Worm (Caenorhabditis elegans) whole organism, L1 larva: ENCODE data around the gene pdhk-2.

ENCODE experiments used
- C34B4.2 ChIP-seq: sonication (generic microtip); optimal IDR thresholded peaks from 2 replicates; lab custom pipeline; 2017; ENCODE audit warnings: mild to moderate bottlenecking, missing genetic modification characterization, missing compliant biosample characterization
- F16B12.6 ChIP-seq: fragments of 150-350 bp; optimal IDR thresholded peaks from 2 replicates; lab custom pipeline; 2014; ENCODE audit warnings: missing biosample characterization, missing genetic modification characterization
- aha-1 ChIP-seq: fragments of 150-350 bp; optimal IDR thresholded peaks from 2 replicates; lab custom pipeline; 2014; ENCODE audit warnings: missing biosample characterization, missing genetic modification characterization
- alr-1 ChIP-seq: fragments of 200-800 bp; sonication (Bioruptor generic); optimal IDR thresholded peaks from 2 replicates; lab custom pipeline; 2018; ENCODE audit warnings: borderline replicate concordance, mild to moderate bottlenecking, missing genetic modification characterization, missing compliant biosample characterization
- ama-1 ChIP-seq: fragments of 150-350 bp; optimal IDR thresholded peaks from 2 replicates; lab custom pipeline; 2014
- blmp-1 ChIP-seq: fragments of 150-350 bp; optimal IDR thresholded peaks from 2 replicates; lab custom pipeline; 2014; ENCODE audit warnings: missing biosample characterization, missing genetic modification characterization
- ceh-63 ChIP-seq: fragments of 200-800 bp; sonication (Bioruptor generic); optimal IDR thresholded peaks from 2 replicates; lab custom pipeline; 2018; ENCODE audit warnings: mild to moderate bottlenecking, missing genetic modification characterization, missing compliant biosample characterization
- ceh-8 ChIP-seq: fragments of 200-800 bp; sonication (Bioruptor generic); optimal IDR thresholded peaks from 2 replicates; lab custom pipeline; 2018; ENCODE audit warnings: mild to moderate bottlenecking, missing genetic modification characterization, moderate library complexity, missing compliant biosample characterization
- dpl-1 ChIP-seq, 3 experiments: fragments of 150-350 bp in 2 of 3; sonication (generic microtip) in 1 of 3; optimal IDR thresholded peaks; 2 replicates each; lab custom pipeline; 2014 to 2017; ENCODE audit warnings: missing biosample characterization in 3 of 3, missing genetic modification characterization in 3 of 3, missing genetic modification reagents in 3 of 3
- efl-1 ChIP-seq, 4 experiments: fragments of 150-350 bp; optimal IDR thresholded peaks in 3 of 4; peaks in 1 of 4; 1 replicate in 1 of 4; 2 replicates in 3 of 4; lab custom pipeline; 2014; ENCODE audit warnings: missing biosample characterization in 2 of 4, missing genetic modification characterization in 2 of 4, missing genetic modification reagents in 2 of 4
- efl-3 ChIP-seq: fragments of 200-800 bp; sonication (Bioruptor generic); optimal IDR thresholded peaks from 2 replicates; lab custom pipeline; 2018; ENCODE audit warnings: mild to moderate bottlenecking, missing genetic modification characterization, missing compliant biosample characterization
- fkh-10 ChIP-seq: sonication (generic microtip); optimal IDR thresholded peaks from 2 replicates; lab custom pipeline; 2017; ENCODE audit warnings: missing biosample characterization, missing genetic modification reagents, missing genetic modification characterization
- fkh-8 ChIP-seq: sonication (generic microtip); optimal IDR thresholded peaks from 2 replicates; lab custom pipeline; 2016; ENCODE audit warnings: mild to moderate bottlenecking, missing genetic modification characterization, missing compliant biosample characterization
- hlh-17 ChIP-seq: fragments of 200-800 bp; sonication (Bioruptor generic); optimal IDR thresholded peaks from 2 replicates; lab custom pipeline; 2018; ENCODE audit warnings: missing genetic modification characterization, mild to moderate bottlenecking, missing compliant biosample characterization, moderate library complexity, borderline replicate concordance
- lin-14 ChIP-seq: fragments of 200-800 bp; sonication (Bioruptor generic); optimal IDR thresholded peaks from 2 replicates; lab custom pipeline; 2018; ENCODE audit warnings: mild to moderate bottlenecking, missing genetic modification characterization, moderate library complexity, missing compliant biosample characterization
- lin-35 ChIP-seq, 2 experiments: fragments of 150-350 bp; optimal IDR thresholded peaks; 2 replicates each; lab custom pipeline; 2014; ENCODE audit warnings: missing biosample characterization in 2 of 2, missing genetic modification characterization in 2 of 2, missing genetic modification reagents in 2 of 2
- lir-3 ChIP-seq: sonication (generic microtip); optimal IDR thresholded peaks from 2 replicates; lab custom pipeline; 2016; ENCODE audit warnings: mild to moderate bottlenecking, missing genetic modification characterization, moderate library complexity, missing compliant biosample characterization; ENCODE audit not compliant: poor library complexity
- lsy-2 ChIP-seq, 2 experiments: fragments of 150-350 bp; optimal IDR thresholded peaks; 2 replicates each; lab custom pipeline; 2014; ENCODE audit warnings: missing biosample characterization in 2 of 2, missing genetic modification characterization in 2 of 2
- mef-2 ChIP-seq: fragments of 150-350 bp; optimal IDR thresholded peaks from 2 replicates; lab custom pipeline; 2014; ENCODE audit warnings: missing biosample characterization, missing genetic modification characterization
- mep-1 ChIP-seq: fragments of 150-350 bp; optimal IDR thresholded peaks from 2 replicates; lab custom pipeline; 2014; ENCODE audit warnings: missing biosample characterization, missing genetic modification characterization
- nhr-12 ChIP-seq: sonication (generic microtip); optimal IDR thresholded peaks from 2 replicates; lab custom pipeline; 2017; ENCODE audit warnings: missing biosample characterization, missing genetic modification characterization
- nhr-19 ChIP-seq: fragments of 200-800 bp; sonication (Bioruptor generic); conservative IDR thresholded peaks from 2 replicates; pipeline ENCODE4 v1.3.6; 2022; ENCODE audit warnings: missing genetic modification characterization, missing compliant biosample characterization
- nhr-20 ChIP-seq: sonication (generic microtip); optimal IDR thresholded peaks from 2 replicates; lab custom pipeline; 2016; ENCODE audit warnings: mild to moderate bottlenecking, missing genetic modification characterization, missing compliant biosample characterization
- nhr-237 ChIP-seq: fragments of 150-350 bp; optimal IDR thresholded peaks from 2 replicates; lab custom pipeline; 2014; ENCODE audit warnings: missing biosample characterization, missing genetic modification characterization
- nhr-47 ChIP-seq: sonication (generic microtip); optimal IDR thresholded peaks from 2 replicates; lab custom pipeline; 2016; ENCODE audit warnings: mild to moderate bottlenecking, missing genetic modification characterization, moderate library complexity, missing compliant biosample characterization
- nhr-71 ChIP-seq: sonication (generic microtip); optimal IDR thresholded peaks from 2 replicates; lab custom pipeline; 2016; ENCODE audit warnings: mild to moderate bottlenecking, missing genetic modification characterization, moderate library complexity, missing compliant biosample characterization
- nhr-85 ChIP-seq: sonication (generic microtip); peaks from one replicate; lab custom pipeline; 2016; ENCODE audit warnings: missing genetic modification characterization, inconsistent platforms, missing compliant biosample characterization
- nhr-90 ChIP-seq: sonication (generic microtip); optimal IDR thresholded peaks from 2 replicates; lab custom pipeline; 2016; ENCODE audit warnings: mild to moderate bottlenecking, missing genetic modification characterization, missing compliant biosample characterization; ENCODE audit not compliant: poor library complexity
- rnt-1 ChIP-seq: sonication (generic microtip); optimal IDR thresholded peaks from 2 replicates; lab custom pipeline; 2016; ENCODE audit warnings: mild to moderate bottlenecking, missing genetic modification characterization, moderate library complexity, missing compliant biosample characterization
- snpc-4 ChIP-seq: fragments of 150-350 bp; optimal IDR thresholded peaks from 2 replicates; lab custom pipeline; 2014; ENCODE audit warnings: missing biosample characterization, missing genetic modification characterization
- swsn-7 ChIP-seq: sonication (generic microtip); optimal IDR thresholded peaks from 2 replicates; lab custom pipeline; 2016; ENCODE audit warnings: missing genetic modification characterization, missing compliant biosample characterization
- tbx-2 ChIP-seq: sonication (generic microtip); optimal IDR thresholded peaks from 2 replicates; lab custom pipeline; 2016; ENCODE audit warnings: missing genetic modification characterization, missing compliant biosample characterization
- tlp-1 ChIP-seq: fragments of 150-350 bp; optimal IDR thresholded peaks from 2 replicates; lab custom pipeline; 2014; ENCODE audit warnings: missing biosample characterization, missing genetic modification characterization
- unc-98 ChIP-seq: fragments of 200-800 bp; sonication (Bioruptor generic); IDR thresholded peaks from 2 replicates; pipeline ENCODE4 v1.3.6; 2022; ENCODE audit warnings: missing genetic modification characterization, missing compliant biosample characterization
- xbp-1 ChIP-seq: sonication (generic microtip); optimal IDR thresholded peaks from 2 replicates; lab custom pipeline; 2016; ENCODE audit warnings: missing genetic modification characterization, missing compliant biosample characterization
- ztf-11 ChIP-seq, 2 experiments: sonication (generic microtip); optimal IDR thresholded peaks; 2 replicates each; lab custom pipeline; 2016 to 2017; ENCODE audit warnings: missing genetic modification characterization in 2 of 2, missing biosample characterization in 1 of 2, missing compliant biosample characterization in 1 of 2

The pdhk-2 gene

DNA sequence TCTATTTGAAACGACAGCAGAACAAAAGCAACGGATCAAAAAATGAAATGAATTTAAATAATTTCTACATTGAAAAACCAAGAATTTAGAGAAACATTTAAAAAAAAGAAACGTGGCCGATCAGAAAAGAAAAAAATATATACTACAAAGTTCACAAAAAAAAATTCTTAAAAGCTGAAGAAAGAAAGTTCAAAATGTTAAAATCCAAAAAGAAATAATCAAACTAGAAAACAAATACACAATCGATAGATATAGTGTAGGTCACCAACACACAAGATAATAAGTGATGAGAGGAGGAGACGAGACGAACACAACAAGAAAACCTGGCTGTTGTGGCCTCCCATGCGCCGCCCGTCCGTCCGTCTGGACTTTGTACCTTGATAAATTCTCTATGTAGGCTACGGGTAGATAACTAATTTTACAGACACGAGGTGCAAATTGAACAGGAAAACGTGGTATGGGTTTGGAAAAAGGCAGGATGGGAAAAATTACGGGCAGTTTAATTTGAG is 52.7 kb downstream of the pdhk-2 start, which contains the start of gene hadb-1 (continued):
- TF ChIP-seq tlp-1 (tag; lab: Kevin White, UChicago) (no peak), lir-3 (tag; lab: Kevin White, UChicago) (no peak), nhr-47 (tag; lab: Kevin White, UChicago) (no peak), ceh-8 (no peak), efl-3 (GFP tag; lab: Kevin White, UChicago) (no peak), C34B4.2 (tag; lab: Kevin White, UChicago) (no peak), ceh-63 (no peak), fkh-10 (GFP tag; lab: Kevin White, UChicago) (no peak), lsy-2 (tag; optimal IDR thresholded peaks at IDR 0.05; lab: Kevin White, UChicago) (no peak), rnt-1 (tag; lab: Kevin White, UChicago) (no peak), unc-98 (GFP tag; lab: Robert Waterston, UW) (no peak), xbp-1 (no peak), nhr-20 (tag; lab: Kevin White, UChicago) (peak; percentile 54), mef-2 (no peak), tbx-2 (tag; lab: Kevin White, UChicago) (no peak), nhr-12 (no peak), aha-1 (tag; lab: Kevin White, UChicago) (no peak), ama-1 (no peak), nhr-19 (GFP tag; lab: Robert Waterston, UW) (no peak), hlh-17 (GFP tag; lab: Kevin White, UChicago) (no peak), nhr-85 (tag; lab: Kevin White, UChicago) (peak; percentile 49), mep-1 (peak; percentile 4), efl-1 (optimal IDR thresholded peaks at IDR 0.05; lab: Kevin White, UChicago) (no peak), efl-1 (GFP tag; optimal IDR thresholded peaks at IDR 0.05 in 1 of 2; lab: Kevin White, UChicago) (peak in 1 of 2 experiments; percentile 53), alr-1 (tag; lab: Kevin White, UChicago) (no peak), F16B12.6 (no peak), nhr-90 (no peak), ztf-11 (tag; optimal IDR thresholded peaks at IDR 0.05; lab: Kevin White, UChicago) (no peak), nhr-237 (tag; lab: Kevin White, UChicago) (no peak), lin-35 (GFP tag; optimal IDR thresholded peaks at IDR 0.05; lab: Kevin White, UChicago) (peak in 1 of 2 experiments; percentile 28), blmp-1 (tag; lab: Kevin White, UChicago) (peak; percentile 31), swsn-7 (tag; lab: Kevin White, UChicago) (no peak), snpc-4 (no peak), fkh-8 (tag; lab: Kevin White, UChicago) (no peak), lin-14 (GFP tag; lab: Kevin White, UChicago) (peak; percentile 81), nhr-71 (tag; lab: Kevin White, UChicago) (peak; percentile 38), dpl-1 (GFP tag; optimal IDR thresholded peaks at IDR 0.05; lab: Kevin White, UChicago) (peak in 1 of 3 experiments; percentile 19)
- TF ChIP-seq, all 84 proteins: peak for 12
